Fruit fly (Drosophila melanogaster): ENCODE measurements around the gene Tango4.

dm6 chrX:12003437-12004394, 17.2 kb upstream of the Tango4 start, which contains the start of gene fw:
- no peak for TF ChIP-seq Clk (GFP tag; optimal IDR thresholded peaks at IDR 0.05)
- TF ChIP-seq Crg-1 (GFP tag; optimal IDR thresholded peaks at IDR 0.05): no peak
- no peak for TF ChIP-seq kay (GFP tag; ENCODE audit: borderline replicate concordance)
- no peak for TF ChIP-seq Hr96 (GFP tag; optimal IDR thresholded peaks at IDR 0.05)
- no peak for TF ChIP-seq CG11617 (GFP tag; optimal IDR thresholded peaks at IDR 0.05)
- TF ChIP-seq ovo (GFP tag; optimal IDR thresholded peaks at IDR 0.05): no peak
- no peak for TF ChIP-seq CG14711 (tag; optimal IDR thresholded peaks at IDR 0.05)
- no peak for TF ChIP-seq cnc (optimal IDR thresholded peaks at IDR 0.05)
- no peak for TF ChIP-seq cic (GFP tag; optimal IDR thresholded peaks at IDR 0.05)
- TF ChIP-seq CG12768 (GFP tag; optimal IDR thresholded peaks at IDR 0.05): no peak
